Fruit fly (Drosophila melanogaster): Measurements from ENCODE around the gene mab-21.

mab-21 gene

dm6 chrX:6059135-6059824 is 46.3 kb upstream of the mab-21 start (continued):
- no peak for TF ChIP-seq Adf1 (GFP tag; IDR thresholded peaks at IDR 0.05)
- no peak for TF ChIP-seq CG1647 (GFP tag; optimal IDR thresholded peaks at IDR 0.05)
- no peak for TF ChIP-seq CG2889 (GFP tag; IDR thresholded peaks at IDR 0.05)
- TF ChIP-seq NfI (GFP tag; optimal IDR thresholded peaks at IDR 0.05): no peak
- no peak for TF ChIP-seq Max (GFP tag; optimal IDR thresholded peaks at IDR 0.05)
- TF ChIP-seq CG1832 (GFP tag; optimal IDR thresholded peaks at IDR 0.05): no peak
- no peak for TF ChIP-seq CG10274 (GFP tag; optimal IDR thresholded peaks at IDR 0.05)
- no peak for TF ChIP-seq CG4328 (GFP tag; optimal IDR thresholded peaks at IDR 0.05)
- TF ChIP-seq CG12236 (GFP tag; optimal IDR thresholded peaks at IDR 0.05): no peak
- TF ChIP-seq CG7839 (tag; optimal IDR thresholded peaks at IDR 0.05): peak; percentile 30
- no peak for TF ChIP-seq CG11085 (GFP tag; IDR thresholded peaks at IDR 0.05)
- TF ChIP-seq CG12071 (GFP tag; optimal IDR thresholded peaks at IDR 0.05): no peak
- no peak for TF ChIP-seq hb (GFP tag; IDR thresholded peaks at IDR 0.05; ENCODE audit: partially characterized antibody)
- peak; percentile 47; the same call in 2 of the 3 replicates for TF ChIP-seq dysf (GFP tag; IDR thresholded peaks at IDR 0.05)
- TF ChIP-seq nau (GFP tag; optimal IDR thresholded peaks at IDR 0.05): no peak
- TF ChIP-seq Gsc (GFP tag; IDR thresholded peaks at IDR 0.05): no peak
- no peak for TF ChIP-seq Asciz (GFP tag; optimal IDR thresholded peaks at IDR 0.05)
- no peak for TF ChIP-seq Fer1 (GFP tag; optimal IDR thresholded peaks at IDR 0.05)
- peak; percentile 6 for TF ChIP-seq oc (tag; optimal IDR thresholded peaks at IDR 0.05)
- no peak for TF ChIP-seq CG7745 (tag; optimal IDR thresholded peaks at IDR 0.05)
- TF ChIP-seq br (optimal IDR thresholded peaks at IDR 0.05): no peak
- no peak for TF ChIP-seq CG7271 (tag; optimal IDR thresholded peaks at IDR 0.05)
- no peak for TF ChIP-seq CG7556 (GFP tag; optimal IDR thresholded peaks at IDR 0.05)
- TF ChIP-seq Eip74EF (GFP tag; optimal IDR thresholded peaks at IDR 0.05): no peak
- no peak for TF ChIP-seq Poxn (GFP tag; IDR thresholded peaks at IDR 0.05)
- no peak for TF ChIP-seq nom (GFP tag; optimal IDR thresholded peaks at IDR 0.05)
- no peak for TF ChIP-seq CG10565 (GFP tag; optimal IDR thresholded peaks at IDR 0.05)
- TF ChIP-seq CG7987 (GFP tag; optimal IDR thresholded peaks at IDR 0.05): no peak
- TF ChIP-seq bbx (GFP tag; IDR thresholded peaks at IDR 0.05; ENCODE audit: partially characterized antibody): no peak
- no peak for TF ChIP-seq kah (GFP tag; optimal IDR thresholded peaks at IDR 0.05)
- no peak for TF ChIP-seq btn (GFP tag; optimal IDR thresholded peaks at IDR 0.05)
- TF ChIP-seq Nf-YB (GFP tag; optimal IDR thresholded peaks at IDR 0.05): no peak
- TF ChIP-seq CG1024 (GFP tag; IDR thresholded peaks at IDR 0.05): 0 out of 2 replicates have a peak, but pooled peaks have one; percentile 18
- peak; percentile 45; the same call in 1 of the 2 replicates for TF ChIP-seq lmd (GFP tag; IDR thresholded peaks at IDR 0.05)
- no peak for TF ChIP-seq pb (GFP tag; optimal IDR thresholded peaks at IDR 0.05)
- no peak for TF ChIP-seq HLH54F (GFP tag; optimal IDR thresholded peaks at IDR 0.05)
- TF ChIP-seq TFAM (GFP tag; optimal IDR thresholded peaks at IDR 0.05): no peak
- no peak for TF ChIP-seq kni (GFP tag; optimal IDR thresholded peaks at IDR 0.05)
- no peak for TF ChIP-seq CG4707 (GFP tag; optimal IDR thresholded peaks at IDR 0.05)
- TF ChIP-seq CG9817 (tag; optimal IDR thresholded peaks at IDR 0.05): no peak
- TF ChIP-seq ken (GFP tag; IDR thresholded peaks at IDR 0.05): 0 out of 3 replicates have a peak, but pooled peaks have one; percentile 40
- TF ChIP-seq CG17328 (GFP tag; IDR thresholded peaks at IDR 0.05): peak; percentile 50
- no peak for TF ChIP-seq PHDP (tag; optimal IDR thresholded peaks at IDR 0.05)
- TF ChIP-seq CG10979 (tag; optimal IDR thresholded peaks at IDR 0.05): peak; percentile 36
- no peak for TF ChIP-seq p53 (GFP tag; optimal IDR thresholded peaks at IDR 0.05)
- TF ChIP-seq Optix (GFP tag; IDR thresholded peaks at IDR 0.05): 0 out of 3 replicates have a peak, but pooled peaks have one; percentile 42
- peak; percentile 70; the same call in 2 of the 3 replicates for TF ChIP-seq ci (GFP tag; IDR thresholded peaks at IDR 0.05)
- peak; percentile 50 for TF ChIP-seq sens (GFP tag)
- TF ChIP-seq HLH3B (GFP tag; IDR thresholded peaks at IDR 0.05): peak; percentile 38; the same call in 1 of the 2 replicates
- TF ChIP-seq CG12104 (GFP tag; optimal IDR thresholded peaks at IDR 0.05): no peak
